Fruit fly (Drosophila melanogaster): ENCODE results near the gene Poxm.

Gene Poxm

dm6 chr3R:8355579-8355978 lies 22.0 kb upstream of the Poxm start (continued):
- peak; percentile 83 for TF ChIP-seq CG17361 (GFP tag; IDR thresholded peaks at IDR 0.05)
- TF ChIP-seq CG15514 (GFP tag; optimal IDR thresholded peaks at IDR 0.05) = peak; percentile 92
- peak; percentile 90 for TF ChIP-seq B-H2 (GFP tag; optimal IDR thresholded peaks at IDR 0.05)
- TF ChIP-seq vvl (GFP tag; IDR thresholded peaks at IDR 0.05) = peak; percentile 97
- TF ChIP-seq CG12071 (GFP tag; optimal IDR thresholded peaks at IDR 0.05) = peak; percentile 96
- TF ChIP-seq slou (GFP tag; optimal IDR thresholded peaks at IDR 0.05) = peak; percentile 92
- peak; percentile 95 for TF ChIP-seq schlank (tag; optimal IDR thresholded peaks at IDR 0.05)
- TF ChIP-seq sqz (GFP tag; optimal IDR thresholded peaks at IDR 0.05) = peak; percentile 88
- TF ChIP-seq en (GFP tag; optimal IDR thresholded peaks at IDR 0.05) = peak; percentile 94
- peak; percentile 99 for TF ChIP-seq Rfx (GFP tag; IDR thresholded peaks at IDR 0.05)
- TF ChIP-seq hth (optimal IDR thresholded peaks at IDR 0.05) = no peak
- TF ChIP-seq CG12391 (tag; optimal IDR thresholded peaks at IDR 0.05) = peak; percentile 95
- TF ChIP-seq Hr39 (optimal IDR thresholded peaks at IDR 0.05) = no peak
- TF ChIP-seq HHEX (GFP tag; optimal IDR thresholded peaks at IDR 0.05) = peak; percentile 94
- peak; percentile 75 for TF ChIP-seq CG3065 (GFP tag; optimal IDR thresholded peaks at IDR 0.05)
- peak; percentile 63 for TF ChIP-seq CG4360 (GFP tag; IDR thresholded peaks at IDR 0.05)
- peak; percentile 97 for TF ChIP-seq Fer3 (tag; optimal IDR thresholded peaks at IDR 0.05)
- TF ChIP-seq CG30403 (GFP tag; optimal IDR thresholded peaks at IDR 0.05) = peak; percentile 97
- TF ChIP-seq jumu (GFP tag; optimal IDR thresholded peaks at IDR 0.05) = peak; percentile 94
- peak; percentile 79 for TF ChIP-seq CG4707 (GFP tag; optimal IDR thresholded peaks at IDR 0.05)
- TF ChIP-seq Blimp-1 (GFP tag; optimal IDR thresholded peaks at IDR 0.05) = peak; percentile 91
- peak; percentile 97 for TF ChIP-seq CG2678 (tag; optimal IDR thresholded peaks at IDR 0.05)
- peak; percentile 82 for TF ChIP-seq bowl (GFP tag; IDR thresholded peaks at IDR 0.05)
- TF ChIP-seq gro (GFP tag; optimal IDR thresholded peaks at IDR 0.05) = peak; percentile 97
- TF ChIP-seq CrebB (tag; optimal IDR thresholded peaks at IDR 0.05) = peak; percentile 94
- peak; percentile 94 for TF ChIP-seq Taf1 (GFP tag; IDR thresholded peaks at IDR 0.05)
- peak; percentile 96 for TF ChIP-seq Sox102F (GFP tag; optimal IDR thresholded peaks at IDR 0.05)
- peak; percentile 82 for TF ChIP-seq CG6654 (GFP tag; optimal IDR thresholded peaks at IDR 0.05)
- peak; percentile 97 for TF ChIP-seq Xbp1 (GFP tag; optimal IDR thresholded peaks at IDR 0.05)
- TF ChIP-seq H15 (GFP tag; IDR thresholded peaks at IDR 0.05) = peak; percentile 90
- TF ChIP-seq CG12155 (GFP tag; optimal IDR thresholded peaks at IDR 0.05) = peak; percentile 95
- TF ChIP-seq stc (GFP tag; IDR thresholded peaks at IDR 0.05) = peak; percentile 95
- peak; percentile 88 for TF ChIP-seq CG17829 (tag; optimal IDR thresholded peaks at IDR 0.05)
- 0 out of 2 replicates have a peak, but pooled peaks have one; percentile 33 for TF ChIP-seq Dref (GFP tag; IDR thresholded peaks at IDR 0.05)
- peak in 1 of 2 experiments; percentile 66 for TF ChIP-seq insv (GFP tag; optimal IDR thresholded peaks at IDR 0.05)
- peak; percentile 91 for TF ChIP-seq CG2889 (GFP tag; IDR thresholded peaks at IDR 0.05)
- peak; percentile 97 for TF ChIP-seq PHDP (tag; optimal IDR thresholded peaks at IDR 0.05)
- peak; percentile 96 for TF ChIP-seq CG7786 (GFP tag; optimal IDR thresholded peaks at IDR 0.05)

- peak; percentile 13 for TF ChIP-seq nmo (GFP tag; optimal IDR thresholded peaks at IDR 0.05)
- peak; percentile 51 for TF ChIP-seq nom (GFP tag; optimal IDR thresholded peaks at IDR 0.05)
- TF ChIP-seq Oli (tag; optimal IDR thresholded peaks at IDR 0.05) = peak; percentile 47
- peak; percentile 36 for TF ChIP-seq jing (GFP tag; optimal IDR thresholded peaks at IDR 0.05)
- TF ChIP-seq sens (GFP tag) = peak; percentile 79
- no peak for TF ChIP-seq salm (tag; optimal IDR thresholded peaks at IDR 0.05)
- TF ChIP-seq da (GFP tag; optimal IDR thresholded peaks at IDR 0.05) = peak; percentile 9
- peak; percentile 31; the same call in 2 of the 3 replicates for TF ChIP-seq zfh1 (GFP tag; IDR thresholded peaks at IDR 0.05)
- TF ChIP-seq tap (tag; optimal IDR thresholded peaks at IDR 0.05) = peak; percentile 51
- no peak for TF ChIP-seq CG2116 (GFP tag; optimal IDR thresholded peaks at IDR 0.05)
- TF ChIP-seq wor (GFP tag; IDR thresholded peaks at IDR 0.05) = peak; percentile 10; the same call in 1 of the 2 replicates
- TF ChIP-seq ap (GFP tag; IDR thresholded peaks at IDR 0.05) = 0 out of 2 replicates have a peak, but pooled peaks have one; percentile 5
- TF ChIP-seq phol (tag; optimal IDR thresholded peaks at IDR 0.05) = peak; percentile 38
- TF ChIP-seq lmd (GFP tag; IDR thresholded peaks at IDR 0.05) = peak; percentile 36; the same call in 1 of the 2 replicates
- TF ChIP-seq CG1603 (tag; optimal IDR thresholded peaks at IDR 0.05) = peak; percentile 38
- 0 out of 2 replicates have a peak, but pooled peaks have one; percentile 7 for TF ChIP-seq slbo (GFP tag; IDR thresholded peaks at IDR 0.05)
- peak; percentile 59 for TF ChIP-seq stc (GFP tag; IDR thresholded peaks at IDR 0.05)
These were observed 21.4 kb upstream of the Poxm start for dm6 chr3R:8354969-8355368.
